Worm (Caenorhabditis elegans) whole organism, mixed stage, embryonic: ENCODE data around the gene lap-2.

Experiments
- M03D4.4 ChIP-seq: sonication (generic microtip); optimal IDR thresholded peaks from 2 replicates; lab custom pipeline; 2017; ENCODE audit warnings: mild to moderate bottlenecking, missing genetic modification characterization, missing compliant biosample characterization
- bed-3 ChIP-seq: fragments of 200-800 bp; sonication (Bioruptor generic); optimal IDR thresholded peaks from 3 replicates; lab custom pipeline; 2018; ENCODE audit warnings: mild to moderate bottlenecking, missing genetic modification characterization, moderate library complexity, missing compliant biosample characterization
- blmp-1 ChIP-seq: fragments of 150-350 bp; optimal IDR thresholded peaks from 2 replicates; lab custom pipeline; 2014; ENCODE audit warnings: missing biosample characterization, missing genetic modification characterization
- ceh-39 ChIP-seq: fragments of 150-350 bp; optimal IDR thresholded peaks from 2 replicates; lab custom pipeline; 2014; ENCODE audit warnings: missing biosample characterization, missing genetic modification characterization
- ceh-43 ChIP-seq: fragments of 200-800 bp; sonication (Bioruptor generic); optimal IDR thresholded peaks from 2 replicates; lab custom pipeline; 2018; ENCODE audit warnings: mild to moderate bottlenecking, missing genetic modification characterization, moderate library complexity, missing compliant biosample characterization
- ceh-83 ChIP-seq: fragments of 200-800 bp; sonication (Bioruptor generic); optimal IDR thresholded peaks from 2 replicates; lab custom pipeline; 2018; ENCODE audit warnings: mild to moderate bottlenecking, missing genetic modification characterization, missing compliant biosample characterization
- ces-1 ChIP-seq: fragments of 150-350 bp; optimal IDR thresholded peaks from 2 replicates; lab custom pipeline; 2014; ENCODE audit warnings: missing biosample characterization, missing genetic modification reagents, missing genetic modification characterization
- drap-1 ChIP-seq: fragments of 200-800 bp; sonication (Bioruptor generic); optimal IDR thresholded peaks from 3 replicates; lab custom pipeline; 2018; ENCODE audit warnings: mild to moderate bottlenecking, missing genetic modification characterization, missing compliant biosample characterization
- elt-1 ChIP-seq: sonication (generic microtip); optimal IDR thresholded peaks from 2 replicates; lab custom pipeline; 2017; ENCODE audit warnings: missing genetic modification characterization, mild to moderate bottlenecking, missing compliant biosample characterization, antibody characterized with exemption, moderate library complexity, borderline replicate concordance; ENCODE audit not compliant: insufficient read depth
- elt-3 ChIP-seq: fragments of 150-350 bp; optimal IDR thresholded peaks from 2 replicates; lab custom pipeline; 2014; ENCODE audit warnings: missing biosample characterization, missing genetic modification characterization
- flh-1 ChIP-seq: fragments of 200-800 bp; sonication (Bioruptor generic); optimal IDR thresholded peaks from 2 replicates; lab custom pipeline; 2018; ENCODE audit warnings: mild to moderate bottlenecking, missing genetic modification characterization, moderate library complexity, missing compliant biosample characterization
- ham-2 ChIP-seq: fragments of 200-800 bp; sonication (Bioruptor generic); optimal IDR thresholded peaks from 2 replicates; lab custom pipeline; 2018; ENCODE audit warnings: mild to moderate bottlenecking, missing genetic modification characterization, missing compliant biosample characterization
- hlh-1 ChIP-seq: fragments of 150-350 bp; optimal IDR thresholded peaks from 2 replicates; lab custom pipeline; 2014; ENCODE audit warnings: missing biosample characterization, missing genetic modification reagents, missing genetic modification characterization
- lin-13 ChIP-seq: fragments of 150-350 bp; optimal IDR thresholded peaks from 2 replicates; lab custom pipeline; 2014; ENCODE audit warnings: missing biosample characterization, missing genetic modification characterization
- lin-32 ChIP-seq: fragments of 200-800 bp; sonication (Bioruptor generic); optimal IDR thresholded peaks from 2 replicates; lab custom pipeline; 2018; ENCODE audit warnings: mild to moderate bottlenecking, missing genetic modification characterization, missing compliant biosample characterization
- lsy-2 ChIP-seq: fragments of 150-350 bp; optimal IDR thresholded peaks from 2 replicates; lab custom pipeline; 2014; ENCODE audit warnings: missing biosample characterization, missing genetic modification characterization
- mab-5 ChIP-seq: fragments of 150-350 bp; optimal IDR thresholded peaks from 2 replicates; lab custom pipeline; 2014; ENCODE audit warnings: missing biosample characterization, missing genetic modification characterization
- mep-1 ChIP-seq: fragments of 150-350 bp; optimal IDR thresholded peaks from 2 replicates; lab custom pipeline; 2017; ENCODE audit warnings: missing biosample characterization, missing genetic modification reagents, missing genetic modification characterization, inconsistent platforms
- mls-2 ChIP-seq: sonication (generic microtip); optimal IDR thresholded peaks from 2 replicates; lab custom pipeline; 2016; ENCODE audit warnings: mild to moderate bottlenecking, missing genetic modification characterization, moderate library complexity, missing compliant biosample characterization
- nhr-12 ChIP-seq: fragments of 150-350 bp; optimal IDR thresholded peaks from 2 replicates; lab custom pipeline; 2014; ENCODE audit warnings: missing biosample characterization, missing genetic modification characterization
- nhr-2 ChIP-seq: fragments of 150-350 bp; optimal IDR thresholded peaks from 2 replicates; lab custom pipeline; 2014; ENCODE audit warnings: missing biosample characterization, missing genetic modification characterization
- nhr-237 ChIP-seq: fragments of 150-350 bp; optimal IDR thresholded peaks from 2 replicates; lab custom pipeline; 2014; ENCODE audit warnings: missing biosample characterization, missing genetic modification characterization
- nhr-28 ChIP-seq: fragments of 150-350 bp; optimal IDR thresholded peaks from 2 replicates; lab custom pipeline; 2014; ENCODE audit warnings: missing biosample characterization, missing genetic modification characterization
- nhr-76 ChIP-seq: sonication (generic microtip); optimal IDR thresholded peaks from 2 replicates; lab custom pipeline; 2017; ENCODE audit warnings: missing biosample characterization, missing genetic modification characterization
- snpc-4 ChIP-seq: fragments of 150-350 bp; optimal IDR thresholded peaks from 2 replicates; lab custom pipeline; 2014; ENCODE audit warnings: missing biosample characterization, missing genetic modification characterization
- sptf-1 ChIP-seq: sonication (generic microtip); optimal IDR thresholded peaks from 2 replicates; lab custom pipeline; 2017; ENCODE audit warnings: mild to moderate bottlenecking, missing genetic modification characterization, moderate library complexity, missing compliant biosample characterization
- unc-120 ChIP-seq: sonication (generic microtip); optimal IDR thresholded peaks from 2 replicates; lab custom pipeline; 2017; ENCODE audit warnings: missing genetic modification characterization, missing compliant biosample characterization; ENCODE audit not compliant: poor library complexity, severe bottlenecking
- unc-39 ChIP-seq: fragments of 150-350 bp; optimal IDR thresholded peaks from 2 replicates; lab custom pipeline; 2014; ENCODE audit warnings: missing biosample characterization, missing genetic modification characterization
- unc-62 ChIP-seq: fragments of 150-350 bp; optimal IDR thresholded peaks from 2 replicates; lab custom pipeline; 2014; ENCODE audit warnings: missing biosample characterization, missing genetic modification reagents, missing genetic modification characterization
- zip-8 ChIP-seq: fragments of 150-350 bp; optimal IDR thresholded peaks from 2 replicates; lab custom pipeline; 2014; ENCODE audit warnings: missing biosample characterization, missing genetic modification characterization

lap-2 gene

DNA sequence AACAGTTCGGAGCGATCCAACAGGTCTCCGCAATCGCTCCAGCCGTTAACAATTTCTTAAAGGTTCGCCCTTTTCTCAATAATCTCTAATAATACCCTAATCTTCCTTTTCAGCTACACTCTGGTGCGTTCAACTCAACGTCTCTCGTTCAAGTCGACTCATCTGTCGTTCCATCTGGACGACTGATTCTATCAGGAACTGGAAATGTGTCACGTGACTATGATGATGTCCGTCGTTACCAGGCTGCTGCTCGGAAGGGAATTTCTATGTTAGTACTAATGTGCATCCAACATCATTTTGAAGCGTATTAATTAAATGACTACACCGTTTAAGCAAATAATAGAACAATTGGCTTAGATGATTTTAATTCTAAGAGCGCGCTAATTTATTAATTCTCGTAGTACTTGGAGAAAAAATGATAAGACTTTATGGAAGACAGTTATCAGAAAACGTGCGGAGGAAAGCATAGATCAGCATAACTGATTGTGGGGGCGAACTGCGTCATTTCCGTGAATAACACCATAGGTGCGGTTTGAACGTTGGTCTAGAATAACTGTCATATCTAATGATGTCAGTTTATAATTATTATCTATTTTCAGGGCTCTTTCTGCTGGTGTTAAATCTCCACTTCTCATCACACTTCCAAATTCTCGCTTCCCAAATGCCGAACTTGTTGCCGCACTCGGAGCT, 465 bp downstream of the lap-2 start:
- no peak for TF ChIP-seq unc-39 (tag; lab: Kevin White, UChicago)
- no peak for TF ChIP-seq elt-3 (tag; lab: Kevin White, UChicago)
- no peak for TF ChIP-seq snpc-4 (tag; lab: Kevin White, UChicago)
- TF ChIP-seq ces-1 (GFP tag; lab: Kevin White, UChicago), result no peak
- no peak for TF ChIP-seq nhr-12
- TF ChIP-seq ceh-39, result no peak
- TF ChIP-seq hlh-1 (tag; lab: Kevin White, UChicago), result no peak
- TF ChIP-seq unc-62 (GFP tag; lab: Kevin White, UChicago), result no peak
- no peak for TF ChIP-seq lin-13 (tag; lab: Kevin White, UChicago)
- TF ChIP-seq lin-32 (GFP tag; lab: Kevin White, UChicago), result no peak
- TF ChIP-seq mab-5 (tag; lab: Kevin White, UChicago), result no peak
- TF ChIP-seq drap-1 (GFP tag; lab: Kevin White, UChicago), result no peak
- no peak for TF ChIP-seq ham-2 (GFP tag; lab: Kevin White, UChicago)
- TF ChIP-seq lsy-2 (tag; lab: Kevin White, UChicago), result no peak
- no peak for TF ChIP-seq nhr-237 (tag; lab: Kevin White, UChicago)
- TF ChIP-seq mls-2, result no peak
- no peak for TF ChIP-seq zip-8 (tag; lab: Kevin White, UChicago)

DNA sequence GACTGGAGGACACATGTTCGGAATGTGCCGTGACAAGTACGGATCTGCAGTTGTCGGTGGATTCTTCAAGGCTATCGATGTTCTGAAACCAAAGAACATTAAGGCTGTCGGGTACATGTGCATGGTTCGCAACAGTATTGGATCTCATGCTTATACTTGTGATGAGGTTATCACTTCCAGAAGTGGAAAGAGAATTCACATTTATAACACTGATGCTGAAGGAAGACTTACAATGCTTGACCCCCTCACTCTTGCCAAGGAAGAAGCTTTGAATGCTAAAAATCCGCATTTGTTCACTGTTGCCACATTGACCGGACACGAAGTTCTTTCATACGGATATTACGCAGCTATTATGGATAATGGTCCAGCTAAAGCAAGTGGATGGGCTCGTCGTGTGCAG, 1.5 kb downstream of the lap-2 start:
- TF ChIP-seq nhr-2, result no peak
- TF ChIP-seq sptf-1 (tag; lab: Kevin White, UChicago), result no peak
- TF ChIP-seq lin-13 (tag; lab: Kevin White, UChicago), result no peak
- TF ChIP-seq nhr-76, result no peak
- no peak for TF ChIP-seq flh-1 (GFP tag; lab: Kevin White, UChicago)
- no peak for TF ChIP-seq nhr-237 (tag; lab: Kevin White, UChicago)

DNA sequence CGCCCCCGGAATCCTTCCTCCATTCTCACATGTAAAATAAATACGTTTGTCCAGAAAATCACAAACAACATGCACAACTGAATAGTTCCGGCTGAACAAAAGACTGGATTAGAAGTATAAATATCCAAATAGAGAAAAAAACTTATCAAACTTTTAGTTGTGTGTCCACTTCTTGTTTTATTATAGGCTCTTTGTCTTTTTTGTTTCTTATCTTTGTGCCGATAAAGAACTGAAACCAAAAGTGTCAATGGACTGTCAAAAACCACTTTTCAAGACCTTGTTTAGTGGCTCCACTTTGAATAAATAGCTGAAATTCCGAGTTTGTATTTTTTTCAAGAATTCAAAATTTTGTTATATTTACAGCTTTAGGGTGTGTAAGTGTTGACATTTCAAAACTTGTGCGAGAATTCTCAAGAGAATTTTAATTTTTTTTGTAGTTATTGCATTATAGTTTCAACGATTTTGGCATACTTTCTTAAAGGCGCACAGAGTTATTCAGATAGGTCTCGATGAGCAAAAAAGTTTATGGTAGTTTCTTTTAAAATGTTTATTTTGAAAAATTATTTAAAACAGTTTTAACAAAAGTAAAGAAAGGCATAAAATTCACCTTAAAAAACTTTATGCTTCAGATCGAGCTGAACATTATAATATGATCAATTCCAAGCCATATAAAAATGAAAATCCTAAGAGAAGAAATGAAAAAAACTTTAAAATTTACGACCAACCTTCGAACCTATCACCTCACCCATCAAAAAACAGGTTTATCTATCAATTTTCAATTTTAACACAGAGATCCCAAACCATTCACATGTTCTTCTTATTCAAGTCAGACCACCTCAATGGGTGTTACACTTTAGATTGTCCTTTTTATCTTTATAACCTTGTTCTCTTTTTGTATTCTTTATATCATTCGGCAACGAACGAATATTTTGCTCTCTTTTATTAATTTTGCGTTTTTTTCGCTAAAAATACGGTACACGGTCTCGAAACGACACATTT, 2.9 kb downstream of the lap-2 start:
- TF ChIP-seq unc-39 (tag; lab: Kevin White, UChicago) (no peak), nhr-28 (tag; lab: Kevin White, UChicago) (no peak), elt-1 (tag; lab: Kevin White, UChicago) (no peak), elt-3 (tag; lab: Kevin White, UChicago) (no peak), ceh-43 (no peak), bed-3 (GFP tag; lab: Kevin White, UChicago) (no peak), snpc-4 (tag; lab: Kevin White, UChicago) (no peak), ceh-39 (no peak), mep-1 (tag; lab: Kevin White, UChicago) (no peak), lin-13 (tag; lab: Kevin White, UChicago) (no peak), blmp-1 (tag; lab: Kevin White, UChicago) (no peak)

DNA sequence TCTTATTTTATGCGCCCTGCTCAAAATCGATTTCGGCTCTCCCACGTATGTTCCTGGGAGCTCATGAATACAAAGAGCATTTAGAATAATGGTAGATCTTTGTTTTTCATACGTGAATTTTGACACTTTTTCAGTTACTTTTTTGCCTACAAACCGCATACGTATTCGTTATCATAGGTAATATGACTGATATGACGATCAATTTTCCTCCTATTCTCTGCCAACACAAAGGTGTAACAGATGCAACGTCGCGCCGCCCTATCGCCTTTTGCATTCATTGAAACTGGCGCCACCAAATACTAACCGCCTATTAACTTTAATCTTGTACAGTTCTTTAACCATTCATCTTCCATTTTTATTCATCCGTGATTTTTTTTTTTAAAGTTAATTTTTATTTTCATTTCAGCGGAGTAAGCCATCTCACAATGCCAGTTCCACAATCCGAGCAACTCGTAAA, 4.1 kb downstream of the lap-2 start, which contains the start of gene W07G4.5:
Gene W07G4.5, plus strand, starts transcription at position 407 of the 457 bp plus-strand sequence.
- TF ChIP-seq blmp-1 (tag; lab: Kevin White, UChicago) (no peak), nhr-76 (no peak), nhr-12 (no peak), ceh-83 (GFP tag; lab: Kevin White, UChicago) (no peak), ceh-39 (no peak)

DNA sequence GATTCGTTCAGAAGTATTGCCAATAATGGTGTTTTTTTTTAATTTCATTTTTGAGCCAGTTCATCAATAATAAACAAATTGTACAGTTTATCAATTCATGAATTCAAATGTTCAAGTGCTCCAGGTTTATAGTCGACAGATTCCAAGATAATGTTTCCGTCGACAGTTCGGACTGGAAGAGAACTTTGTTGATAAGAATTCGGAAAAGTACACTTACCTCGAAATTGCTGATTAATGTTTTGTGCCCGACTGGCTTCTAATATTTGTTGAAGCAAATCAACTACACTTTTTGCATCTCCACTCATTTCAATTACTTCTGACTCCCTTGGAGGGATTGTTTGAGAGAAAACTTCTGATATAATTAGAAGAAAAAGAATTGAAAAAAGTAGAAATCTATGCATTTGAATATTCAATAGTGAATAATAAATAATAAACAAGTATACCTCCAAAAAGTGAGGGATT, 5.7 kb downstream of the lap-2 start, which contains the start of gene W07G4.8:
Gene W07G4.8, minus strand, starts transcription at position 412 of the 462 bp plus-strand sequence.
- no peak for TF ChIP-seq lin-13 (tag; lab: Kevin White, UChicago)
- TF ChIP-seq ces-1 (GFP tag; lab: Kevin White, UChicago), result no peak
- no peak for TF ChIP-seq M03D4.4 (tag; lab: Kevin White, UChicago)
- TF ChIP-seq ham-2 (GFP tag; lab: Kevin White, UChicago), result no peak
- TF ChIP-seq nhr-237 (tag; lab: Kevin White, UChicago), result no peak
- no peak for TF ChIP-seq unc-120 (tag; lab: Kevin White, UChicago)
